Fruit fly (Drosophila melanogaster) whole organism, embryonic: ENCODE measurements around the gene AlkB.
A peak's percentile ranks its signal among the peaks of the same experiment; 100 is the strongest.

Experiments used
- Atf3 ChIP-seq: fragments of 200-800 bp; sonication (Bioruptor generic); optimal IDR thresholded peaks from 3 replicates; lab custom pipeline; 2016; ENCODE audit warnings: missing biosample characterization, missing genetic modification characterization
- B-H1 ChIP-seq: fragments of 200-800 bp; sonication (Bioruptor generic); IDR thresholded peaks from 3 replicates; pipeline ENCODE4 v1.3.6; 2022; ENCODE audit warnings: missing biosample characterization, missing genetic modification characterization
- CG10462 ChIP-seq: fragments of 200-800 bp; sonication (Bioruptor generic); optimal IDR thresholded peaks from 2 replicates; lab custom pipeline; 2016; ENCODE audit warnings: missing biosample characterization, missing genetic modification characterization
- CG10959 ChIP-seq: fragments of 200-800 bp; sonication (Bioruptor generic); IDR thresholded peaks from 2 replicates; pipeline ENCODE4 v1.3.6; 2022; ENCODE audit warnings: missing biosample characterization, missing genetic modification characterization
- CG11398 ChIP-seq: fragments of 200-800 bp; sonication (Bioruptor generic); optimal IDR thresholded peaks from 2 replicates; lab custom pipeline; 2016; ENCODE audit warnings: missing biosample characterization, missing genetic modification characterization
- CG11696 ChIP-seq: fragments of 200-800 bp; sonication (Bioruptor generic); IDR thresholded peaks from 2 replicates; pipeline ENCODE4 v1.3.6; 2022; ENCODE audit warnings: missing biosample characterization, missing genetic modification characterization
- CG13424 ChIP-seq: fragments of 200-800 bp; sonication (Bioruptor generic); optimal IDR thresholded peaks from 2 replicates; lab custom pipeline; 2019; ENCODE audit warnings: missing biosample characterization, mild to moderate bottlenecking, missing genetic modification characterization, moderate library complexity
- CG13624 ChIP-seq: fragments of 200-800 bp; sonication (Bioruptor generic); optimal IDR thresholded peaks from 2 replicates; lab custom pipeline; 2016; ENCODE audit warnings: missing biosample characterization, missing genetic modification characterization
- CG14014 ChIP-seq: fragments of 200-800 bp; sonication (Bioruptor generic); IDR thresholded peaks from 2 replicates; pipeline ENCODE4 v1.3.6; 2022; ENCODE audit warnings: missing biosample characterization, missing genetic modification characterization
- CG1603 ChIP-seq: fragments of 200-800 bp; sonication (Bioruptor generic); optimal IDR thresholded peaks from 2 replicates; lab custom pipeline; 2019; ENCODE audit warnings: missing biosample characterization, mild to moderate bottlenecking, missing genetic modification characterization, moderate library complexity
- CG16779 ChIP-seq: fragments of 200-800 bp; sonication (Bioruptor generic); IDR thresholded peaks from 2 replicates; pipeline ENCODE4 v1.3.6; 2022; ENCODE audit warnings: missing biosample characterization, missing genetic modification characterization
- CG17829 ChIP-seq: fragments of 200-800 bp; optimal IDR thresholded peaks from 2 replicates; lab custom pipeline; 2019; ENCODE audit warnings: missing biosample characterization, mild to moderate bottlenecking, missing genetic modification characterization, moderate library complexity
- CG1792 ChIP-seq: fragments of 200-800 bp; sonication (Bioruptor generic); optimal IDR thresholded peaks from 2 replicates; lab custom pipeline; 2016; ENCODE audit warnings: missing biosample characterization, missing genetic modification characterization
- CG18764 ChIP-seq: fragments of 200-800 bp; sonication (Bioruptor generic); optimal IDR thresholded peaks from 3 replicates; lab custom pipeline; 2016; ENCODE audit warnings: missing biosample characterization, missing genetic modification characterization
- CG2120 ChIP-seq: fragments of 200-800 bp; sonication (Bioruptor generic); optimal IDR thresholded peaks from 3 replicates; lab custom pipeline; 2016; ENCODE audit warnings: missing biosample characterization, missing genetic modification characterization
- CG2712 ChIP-seq: fragments of 200-800 bp; optimal IDR thresholded peaks from 3 replicates; lab custom pipeline; 2019; ENCODE audit warnings: missing biosample characterization, mild to moderate bottlenecking, missing genetic modification characterization, moderate library complexity
- CG2889 ChIP-seq: fragments of 200-800 bp; sonication (Bioruptor generic); IDR thresholded peaks from 3 replicates; pipeline ENCODE4 v1.3.6; 2022; ENCODE audit warnings: missing biosample characterization, missing genetic modification characterization
- CG3163 ChIP-seq: fragments of 200-800 bp; sonication (Bioruptor generic); optimal IDR thresholded peaks from 3 replicates; lab custom pipeline; 2016; ENCODE audit warnings: missing biosample characterization, missing genetic modification characterization
- CG33557 ChIP-seq: fragments of 200-800 bp; sonication (Bioruptor generic); optimal IDR thresholded peaks from 2 replicates; lab custom pipeline; 2019; ENCODE audit warnings: missing biosample characterization, mild to moderate bottlenecking, missing genetic modification characterization, moderate library complexity
- CG43689 ChIP-seq: fragments of 200-800 bp; sonication (Bioruptor generic); IDR thresholded peaks from 2 replicates; pipeline ENCODE4 v1.3.6; 2022; ENCODE audit warnings: missing biosample characterization, missing genetic modification characterization
- CG4404 ChIP-seq: fragments of 200-800 bp; sonication (Bioruptor generic); IDR thresholded peaks from 2 replicates; pipeline ENCODE4 v1.3.6; 2022; ENCODE audit warnings: missing biosample characterization, missing genetic modification characterization
- CG7372 ChIP-seq: fragments of 200-800 bp; sonication (Bioruptor generic); IDR thresholded peaks from 2 replicates; pipeline ENCODE4 v1.3.6; 2022; ENCODE audit warnings: missing biosample characterization, missing genetic modification characterization
- CG8359 ChIP-seq: fragments of 200-800 bp; sonication (Bioruptor generic); optimal IDR thresholded peaks from 2 replicates; lab custom pipeline; 2017; ENCODE audit warnings: missing biosample characterization, mild to moderate bottlenecking, missing genetic modification characterization, borderline replicate concordance
- CG9215 ChIP-seq: fragments of 200-800 bp; sonication (Bioruptor generic); IDR thresholded peaks from 2 replicates; pipeline ENCODE4 v1.3.6; 2022; ENCODE audit warnings: missing biosample characterization, missing genetic modification characterization
- CG9437 ChIP-seq: fragments of 200-800 bp; sonication (Bioruptor generic); optimal IDR thresholded peaks from 2 replicates; lab custom pipeline; 2018; ENCODE audit warnings: missing biosample characterization, mild to moderate bottlenecking, missing genetic modification characterization
- Camta ChIP-seq: fragments of 200-800 bp; sonication (Bioruptor generic); optimal IDR thresholded peaks from 2 replicates; lab custom pipeline; 2016; ENCODE audit warnings: missing biosample characterization, missing genetic modification characterization
- Dfd ChIP-seq, 2 experiments: fragments of >200 bp; optimal IDR thresholded peaks; 2 replicates each; lab custom pipeline; 2017; ENCODE audit warnings: missing biosample characterization in 2 of 2, missing genetic modification characterization in 2 of 2
- Fer2 ChIP-seq: fragments of 200-800 bp; sonication (Bioruptor generic); optimal IDR thresholded peaks from 2 replicates; lab custom pipeline; 2018; ENCODE audit warnings: missing biosample characterization, mild to moderate bottlenecking, missing genetic modification characterization, moderate library complexity
- Gug ChIP-seq: fragments of 200-800 bp; sonication (Bioruptor generic); IDR thresholded peaks from 4 replicates; pipeline ENCODE4 v1.3.6; 2022; ENCODE audit warnings: missing biosample characterization, missing genetic modification characterization
- Lhr ChIP-seq: fragments of 200-800 bp; sonication (Bioruptor generic); optimal IDR thresholded peaks from 3 replicates; lab custom pipeline; 2017; ENCODE audit warnings: mild to moderate bottlenecking, missing biosample characterization, missing genetic modification reagents, missing genetic modification characterization
- Mrtf ChIP-seq: fragments of 200-800 bp; sonication (Bioruptor generic); IDR thresholded peaks from 3 replicates; pipeline ENCODE4 v1.3.6; 2022; ENCODE audit warnings: missing biosample characterization, missing genetic modification characterization
- ac ChIP-seq: fragments of 200-800 bp; sonication (Bioruptor generic); optimal IDR thresholded peaks from 3 replicates; lab custom pipeline; 2017; ENCODE audit warnings: missing biosample characterization, mild to moderate bottlenecking, missing genetic modification characterization
- bab2 ChIP-seq: fragments of 200-800 bp; sonication (Bioruptor generic); optimal IDR thresholded peaks from 2 replicates; lab custom pipeline; 2016; ENCODE audit warnings: missing biosample characterization, missing genetic modification characterization
- chinmo ChIP-seq: fragments of 200-800 bp; sonication (Bioruptor generic); IDR thresholded peaks from 4 replicates; pipeline ENCODE4 v1.3.6; 2022; ENCODE audit warnings: missing biosample characterization, missing genetic modification characterization; ENCODE audit not compliant: partially characterized antibody
- dati ChIP-seq: fragments of 200-800 bp; sonication (Bioruptor generic); IDR thresholded peaks from 2 replicates; pipeline ENCODE4 v1.3.6; 2022; ENCODE audit warnings: missing biosample characterization, missing genetic modification characterization
- gro ChIP-seq: fragments of 200-800 bp; sonication (Bioruptor generic); optimal IDR thresholded peaks from 2 replicates; lab custom pipeline; 2016; ENCODE audit warnings: missing biosample characterization, missing genetic modification characterization
- gsb ChIP-seq: fragments of 200-800 bp; sonication (Bioruptor generic); IDR thresholded peaks from 2 replicates; pipeline ENCODE4 v1.3.6; 2022; ENCODE audit warnings: missing biosample characterization, missing genetic modification characterization
- h ChIP-seq: fragments of >200 bp; optimal IDR thresholded peaks from 2 replicates; lab custom pipeline; 2017
- ken ChIP-seq: fragments of 200-800 bp; sonication (Bioruptor generic); IDR thresholded peaks from 3 replicates; pipeline ENCODE4 v1.3.6; 2022; ENCODE audit warnings: missing biosample characterization, missing genetic modification characterization
- org-1 ChIP-seq: fragments of 200-800 bp; sonication (Bioruptor generic); optimal IDR thresholded peaks from 2 replicates; lab custom pipeline; 2017; ENCODE audit warnings: missing biosample characterization, missing genetic modification characterization
- pho ChIP-seq: fragments of 200-800 bp; sonication (Bioruptor generic); optimal IDR thresholded peaks from 2 replicates; lab custom pipeline; 2016; ENCODE audit warnings: missing biosample characterization, missing genetic modification characterization
- ro ChIP-seq: fragments of 200-800 bp; sonication (Bioruptor generic); IDR thresholded peaks from 2 replicates; pipeline ENCODE4 v1.3.6; 2022; ENCODE audit warnings: missing biosample characterization, missing genetic modification characterization
- salm ChIP-seq: fragments of 200-800 bp; sonication (Bioruptor generic); optimal IDR thresholded peaks from 2 replicates; lab custom pipeline; 2018; ENCODE audit warnings: missing biosample characterization, mild to moderate bottlenecking, missing genetic modification characterization
- schlank ChIP-seq: fragments of 200-800 bp; sonication (Bioruptor generic); optimal IDR thresholded peaks from 2 replicates; lab custom pipeline; 2018; ENCODE audit warnings: missing biosample characterization, mild to moderate bottlenecking, missing genetic modification characterization
- sqz ChIP-seq: fragments of 200-800 bp; sonication (Bioruptor generic); optimal IDR thresholded peaks from 3 replicates; lab custom pipeline; 2018; ENCODE audit warnings: missing biosample characterization, mild to moderate bottlenecking, missing genetic modification characterization
- tgo ChIP-seq: fragments of 200-800 bp; sonication (Bioruptor generic); IDR thresholded peaks from 3 replicates; pipeline ENCODE4 v1.3.6; 2022; ENCODE audit warnings: missing biosample characterization, missing genetic modification characterization
- ttk ChIP-seq: fragments of 200-800 bp; sonication (Bioruptor generic); IDR thresholded peaks from 2 replicates; pipeline ENCODE4 v2.1.2; 2022; ENCODE audit warnings: missing biosample characterization, missing genetic modification characterization
- twi ChIP-seq: fragments of 200-800 bp; optimal IDR thresholded peaks from 2 replicates; lab custom pipeline; 2019; ENCODE audit warnings: missing biosample characterization, mild to moderate bottlenecking, missing genetic modification characterization, moderate library complexity
- vnd ChIP-seq: fragments of 200-800 bp; sonication (Bioruptor generic); IDR thresholded peaks from 3 replicates; pipeline ENCODE4 v1.3.6; 2022; ENCODE audit warnings: missing biosample characterization, missing genetic modification characterization; ENCODE audit not compliant: partially characterized antibody
- z ChIP-seq: fragments of 200-800 bp; sonication (Bioruptor generic); IDR thresholded peaks from 3 replicates; pipeline ENCODE4 v1.3.6; 2022; ENCODE audit warnings: missing biosample characterization, missing genetic modification characterization
- zen2 ChIP-seq: fragments of 200-800 bp; sonication (Bioruptor generic); IDR thresholded peaks from 3 replicates; pipeline ENCODE4 v1.3.6; 2022; ENCODE audit warnings: missing biosample characterization, missing genetic modification characterization; ENCODE audit not compliant: partially characterized antibody
- zfh2 ChIP-seq: fragments of 200-800 bp; sonication (Bioruptor generic); optimal IDR thresholded peaks from 2 replicates; lab custom pipeline; 2016; ENCODE audit warnings: missing biosample characterization, missing genetic modification characterization

AlkB gene

dm6 chrX:15852815-15853542, 6.3 kb downstream of the AlkB start, which contains the start of the genes UBL3 and CG15914 (continued):
- TF ChIP-seq CG14014 (GFP tag; lab: Robert Waterston, UW) (no peak), CG18764 (GFP tag; lab: Kevin White, UChicago) (no peak), Gug (no peak), salm (tag; lab: Kevin White, UChicago) (no peak), z (no peak), zfh2 (GFP tag; lab: Kevin White, UChicago) (no peak), twi (tag; lab: Kevin White, UChicago) (peak; percentile 14), sqz (peak; percentile 91), CG9437 (GFP tag; lab: Kevin White, UChicago) (no peak), CG10462 (GFP tag; lab: Kevin White, UChicago) (no peak), vnd (GFP tag; lab: Robert Waterston, UW) (no peak), gro (GFP tag; lab: Kevin White, UChicago) (no peak), CG13424 (tag; lab: Kevin White, UChicago) (peak; percentile 6), Mrtf (GFP tag; lab: Robert Waterston, UW) (no peak), CG3163 (GFP tag; lab: Kevin White, UChicago) (no peak), CG33557 (no peak), gsb (no peak), Camta (GFP tag; lab: Kevin White, UChicago) (no peak), schlank (tag; lab: Kevin White, UChicago) (no peak), CG7372 (GFP tag; lab: Robert Waterston, UW) (no peak), CG1792 (no peak), pho (GFP tag; lab: Kevin White, UChicago) (no peak), CG2120 (GFP tag; lab: Kevin White, UChicago) (no peak), CG17829 (peak; percentile 36), CG11398 (GFP tag; lab: Kevin White, UChicago) (no peak), Fer2 (no peak), h (lab: Kevin White, UChicago) (no peak), Atf3 (no peak), CG1603 (tag; lab: Kevin White, UChicago) (peak; percentile 80), CG8359 (GFP tag; lab: Kevin White, UChicago) (no peak), zen2 (no peak), CG11696 (no peak), CG9215 (GFP tag; lab: Robert Waterston, UW) (no peak), ken (no peak), chinmo (GFP tag; lab: Robert Waterston, UW) (0 out of 4 replicates have a peak, but pooled peaks have one; percentile 59), CG4404 (GFP tag; lab: Robert Waterston, UW) (no peak), tgo (GFP tag; lab: Robert Waterston, UW) (no peak), CG2889 (GFP tag; lab: Robert Waterston, UW) (no peak), CG13624 (GFP tag; lab: Kevin White, UChicago) (no peak), CG16779 (GFP tag; lab: Robert Waterston, UW) (no peak), Lhr (GFP tag; lab: Kevin White, UChicago) (peak; percentile 47), bab2 (GFP tag; lab: Kevin White, UChicago) (no peak), B-H1 (GFP tag; lab: Robert Waterston, UW) (no peak), CG43689 (no peak), ttk (GFP tag; lab: Robert Waterston, UW) (no peak), Dfd (GFP tag; optimal IDR thresholded peaks at IDR 0.05; lab: Kevin White, UChicago) (no peak), CG10959 (GFP tag; lab: Robert Waterston, UW) (no peak), org-1 (no peak), dati (GFP tag; lab: Robert Waterston, UW) (no peak), ac (GFP tag; lab: Kevin White, UChicago) (no peak), CG2712 (tag; lab: Kevin White, UChicago) (peak; percentile 41), ro (no peak)
